Worm (Caenorhabditis elegans) whole organism, L3 larva: ENCODE measurements around the gene nhr-60.

Experiments
- aly-2 ChIP-seq: fragments of 150-350 bp; optimal IDR thresholded peaks from 2 replicates; lab custom pipeline; 2014; ENCODE audit warnings: missing biosample characterization, missing genetic modification characterization
- ama-1 ChIP-seq: fragments of 150-350 bp; optimal IDR thresholded peaks from 2 replicates; lab custom pipeline; 2018
- ceh-9 ChIP-seq: sonication (generic microtip); optimal IDR thresholded peaks from 2 replicates; lab custom pipeline; 2018; ENCODE audit warnings: missing biosample characterization, missing genetic modification characterization
- lin-39 ChIP-seq: fragments of 150-350 bp; optimal IDR thresholded peaks from 2 replicates; lab custom pipeline; 2018; ENCODE audit warnings: missing biosample characterization, missing genetic modification reagents, missing genetic modification characterization
- nhr-11 ChIP-seq: fragments of 150-350 bp; optimal IDR thresholded peaks from 2 replicates; lab custom pipeline; 2014; ENCODE audit warnings: missing biosample characterization, missing genetic modification characterization
- nhr-237 ChIP-seq: fragments of 150-350 bp; optimal IDR thresholded peaks from 2 replicates; lab custom pipeline; 2014; ENCODE audit warnings: missing biosample characterization, missing genetic modification characterization
- snpc-4 ChIP-seq: fragments of 150-350 bp; optimal IDR thresholded peaks from 2 replicates; lab custom pipeline; 2014; ENCODE audit warnings: missing biosample characterization, missing genetic modification characterization
- unc-62 ChIP-seq: fragments of 150-350 bp; sonication (generic microtip); optimal IDR thresholded peaks from 4 replicates; lab custom pipeline; 2014; ENCODE audit warnings: missing biosample characterization, missing genetic modification reagents, missing genetic modification characterization

DNA sequence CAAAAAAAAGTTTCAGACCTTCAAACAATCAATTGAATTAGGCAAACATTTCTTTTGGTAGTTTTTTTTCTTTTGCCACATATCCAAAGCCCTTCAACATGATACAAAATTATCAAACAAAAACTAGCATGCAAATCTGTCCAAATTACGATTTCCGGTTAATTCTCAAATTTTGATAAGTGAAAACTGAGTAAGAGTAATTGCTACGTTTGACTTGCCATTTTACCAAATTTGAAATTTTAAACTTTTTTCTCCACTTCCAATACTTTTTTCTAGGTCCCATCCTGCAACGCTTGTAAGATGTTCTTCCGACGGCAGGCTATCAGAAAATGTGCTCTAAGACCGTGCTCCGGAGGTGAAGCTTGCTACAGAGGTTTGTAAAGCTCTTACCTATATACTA lies 23.0 kb upstream of the nhr-60 start, which contains the start of gene nhr-223:
- TF ChIP-seq nhr-237 (tag; lab: Kevin White, UChicago) (no peak), ceh-9 (tag; lab: Kevin White, UChicago) (no peak), snpc-4 (no peak), nhr-11 (tag; lab: Kevin White, UChicago) (no peak), ama-1 (lab: Kevin White, UChicago) (no peak), unc-62 (GFP tag; lab: Kevin White, UChicago) (no peak), lin-39 (tag; lab: Kevin White, UChicago) (no peak), aly-2 (no peak)
